Worm (Caenorhabditis elegans): ENCODE data around the gene R148.3.

Gene R148.3

DNA sequence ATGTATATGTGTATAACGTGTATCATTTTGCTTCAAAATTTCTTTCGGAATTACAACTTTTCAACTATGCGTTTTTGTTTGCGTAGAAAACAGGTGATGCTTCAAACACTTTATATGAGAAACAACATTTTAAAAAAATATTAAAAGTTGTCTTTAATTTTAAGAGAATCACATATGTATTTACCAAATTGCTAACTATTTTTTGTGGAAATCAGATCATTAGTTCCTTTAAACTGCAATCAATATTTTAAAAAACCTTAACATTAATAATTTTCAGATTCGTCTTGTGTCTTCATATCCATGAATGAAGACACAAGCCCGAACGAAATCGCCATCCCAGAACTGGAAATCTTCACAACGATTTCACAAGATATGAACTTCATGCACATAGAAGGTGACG is 22.3 kb upstream of the R148.3 start, which contains the start of gene C44B11.6:
C44B11.6 (plus strand) TSS at position 301 of the 400 bp plus-strand sequence.
- TF ChIP-seq med-1 (GFP tag; optimal IDR thresholded peaks at IDR 0.05; ENCODE audit: insufficient read depth) (no peak), klf-2 (GFP tag; conservative IDR thresholded peaks at IDR 0.05) (no peak), T22C8.4 (GFP tag; IDR thresholded peaks at IDR 0.05) (no peak), cog-1 (tag; optimal IDR thresholded peaks at IDR 0.05) (no peak)

DNA sequence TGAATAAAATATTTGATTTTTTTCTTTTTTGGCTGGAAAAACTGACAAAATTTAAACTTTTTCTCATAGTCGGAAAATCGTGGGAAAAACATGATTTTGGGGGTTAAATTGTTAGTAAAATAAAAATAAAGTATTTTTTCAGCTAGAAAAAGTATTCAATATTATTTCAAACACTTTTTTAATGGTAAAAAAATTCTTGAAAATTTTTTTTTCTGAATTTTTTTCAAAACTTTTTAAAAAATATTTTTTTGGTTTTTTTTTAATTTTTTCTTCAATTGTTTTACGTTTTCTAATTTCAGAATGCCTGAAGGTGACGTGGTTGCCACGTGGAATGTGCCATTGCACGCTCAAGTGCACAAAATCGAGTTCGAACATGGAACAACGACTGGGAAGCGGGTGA is 20.2 kb upstream of the R148.3 start, which contains the start of gene C44B11.1:
C44B11.1 (plus strand) TSS at position 301 of the 400 bp plus-strand sequence.
- TF ChIP-seq cog-1 (tag; optimal IDR thresholded peaks at IDR 0.05) (no peak), klf-2 (GFP tag; conservative IDR thresholded peaks at IDR 0.05) (no peak), med-1 (GFP tag; optimal IDR thresholded peaks at IDR 0.05; ENCODE audit: insufficient read depth) (no peak), flt-1 (GFP tag; IDR thresholded peaks at IDR 0.05) (no peak), tab-1 (GFP tag; IDR thresholded peaks at IDR 0.05) (no peak), ztf-23 (GFP tag; IDR thresholded peaks at IDR 0.05) (no peak), ztf-29 (GFP tag; IDR thresholded peaks at IDR 0.05) (no peak), T22C8.4 (GFP tag; IDR thresholded peaks at IDR 0.05) (no peak), ref-1 (GFP tag; conservative IDR thresholded peaks at IDR 0.05) (no peak)

DNA sequence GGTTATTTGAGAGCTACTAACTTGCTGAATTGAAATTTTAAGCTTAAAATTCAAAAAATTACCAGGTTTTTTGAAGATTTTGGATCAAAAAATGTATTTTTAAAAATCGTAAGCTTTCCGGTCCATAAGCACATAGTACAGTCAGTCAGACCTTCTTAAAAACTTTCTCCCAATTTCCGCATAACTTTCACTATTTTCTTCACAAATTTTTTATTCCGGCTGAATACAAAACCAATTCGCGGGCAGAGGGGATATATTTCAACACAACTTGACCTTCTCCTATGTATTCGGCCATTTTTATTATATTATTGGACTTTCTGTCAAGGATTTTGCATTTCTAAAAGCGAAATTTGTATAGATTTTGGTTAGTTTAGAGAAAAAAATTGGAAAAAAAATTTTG is 14.6 kb upstream of the R148.3 start:
- TF ChIP-seq ztf-23 (GFP tag; IDR thresholded peaks at IDR 0.05): no peak
- TF ChIP-seq ztf-29 (GFP tag; IDR thresholded peaks at IDR 0.05): no peak
- TF ChIP-seq tab-1 (GFP tag; IDR thresholded peaks at IDR 0.05): no peak
- TF ChIP-seq T22C8.4 (GFP tag; IDR thresholded peaks at IDR 0.05): no peak
- TF ChIP-seq cog-1 (tag; optimal IDR thresholded peaks at IDR 0.05): no peak
- no peak for TF ChIP-seq med-1 (GFP tag; optimal IDR thresholded peaks at IDR 0.05; ENCODE audit: insufficient read depth)
- no peak for TF ChIP-seq flt-1 (GFP tag; IDR thresholded peaks at IDR 0.05)
- no peak for TF ChIP-seq ref-1 (GFP tag; conservative IDR thresholded peaks at IDR 0.05)

DNA sequence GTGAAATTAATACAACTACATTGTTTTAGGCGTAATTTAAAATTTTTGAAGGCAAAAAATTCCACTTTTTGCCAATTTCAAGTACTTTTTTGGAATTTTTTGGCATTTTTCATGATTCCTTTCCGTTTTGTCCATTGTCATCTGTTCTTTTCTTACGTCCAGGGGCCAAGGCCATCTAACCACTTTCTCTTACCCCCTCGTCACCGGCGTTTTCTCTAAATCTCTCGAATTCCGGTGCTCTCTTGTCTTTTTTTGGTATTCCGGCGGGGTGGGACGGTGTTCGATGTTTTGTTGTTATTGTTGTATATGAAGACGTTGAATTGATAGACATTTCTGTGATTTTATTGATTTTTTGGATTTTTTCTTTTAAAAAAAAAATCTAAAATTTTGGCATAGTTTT is 13.5 kb upstream of the R148.3 start:
- TF ChIP-seq ztf-23 (GFP tag; IDR thresholded peaks at IDR 0.05) (no peak), flt-1 (GFP tag; IDR thresholded peaks at IDR 0.05) (no peak), ztf-29 (GFP tag; IDR thresholded peaks at IDR 0.05) (no peak), ref-1 (GFP tag; conservative IDR thresholded peaks at IDR 0.05) (no peak), med-1 (GFP tag; optimal IDR thresholded peaks at IDR 0.05; ENCODE audit: insufficient read depth) (no peak), klf-2 (GFP tag; conservative IDR thresholded peaks at IDR 0.05) (no peak), T22C8.4 (GFP tag; IDR thresholded peaks at IDR 0.05) (no peak), cog-1 (tag; optimal IDR thresholded peaks at IDR 0.05) (no peak)

DNA sequence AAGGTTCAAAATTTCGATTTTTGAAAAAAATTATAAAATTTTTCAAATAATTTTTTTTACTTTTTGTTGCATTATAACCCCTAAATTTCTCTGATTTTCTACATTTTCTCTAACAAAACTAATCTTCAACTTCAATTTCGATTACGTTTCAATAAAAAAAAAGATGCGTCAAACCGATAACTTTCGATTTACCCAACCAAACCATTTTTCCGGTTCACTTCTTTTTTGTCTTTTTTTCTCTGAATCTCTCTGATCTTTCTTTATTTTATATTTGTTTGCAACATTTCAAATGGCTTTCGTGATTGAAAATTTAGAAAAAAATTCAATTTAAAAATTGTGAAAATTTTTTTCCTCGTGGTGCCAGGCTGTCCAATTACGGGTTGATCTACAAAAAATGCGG is 11.7 kb upstream of the R148.3 start:
- TF ChIP-seq ref-1 (GFP tag; conservative IDR thresholded peaks at IDR 0.05) (no peak), klf-2 (GFP tag; conservative IDR thresholded peaks at IDR 0.05) (no peak), flt-1 (GFP tag; IDR thresholded peaks at IDR 0.05) (no peak), T22C8.4 (GFP tag; IDR thresholded peaks at IDR 0.05) (no peak)

DNA sequence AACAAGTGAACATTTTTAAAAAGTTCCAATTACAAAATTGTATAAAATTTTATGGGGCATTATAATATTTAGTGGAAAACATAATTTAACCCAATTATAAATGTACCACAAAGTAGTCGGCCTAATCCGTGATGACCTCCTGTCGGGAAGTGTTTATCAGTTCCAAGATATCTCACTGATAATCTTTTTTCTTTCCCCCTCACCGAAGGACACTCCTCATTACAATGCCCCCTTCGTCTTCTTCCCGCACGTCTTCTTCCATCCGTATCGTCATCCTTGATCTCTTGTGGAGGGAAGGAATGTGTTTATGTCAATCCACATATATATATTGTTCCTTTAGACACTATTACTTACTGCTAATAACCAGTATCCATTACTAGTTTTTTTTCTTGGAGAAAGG is 9.8 kb upstream of the R148.3 start, which contains the start of gene R148.5:
R148.5 (plus strand) TSS at position 331 of the 400 bp plus-strand sequence.
- TF ChIP-seq tab-1 (GFP tag; IDR thresholded peaks at IDR 0.05) (no peak), cog-1 (tag; optimal IDR thresholded peaks at IDR 0.05) (no peak), ztf-29 (GFP tag; IDR thresholded peaks at IDR 0.05) (no peak), ref-1 (GFP tag; conservative IDR thresholded peaks at IDR 0.05) (no peak), T22C8.4 (GFP tag; IDR thresholded peaks at IDR 0.05) (no peak), klf-2 (GFP tag; conservative IDR thresholded peaks at IDR 0.05) (no peak)

DNA sequence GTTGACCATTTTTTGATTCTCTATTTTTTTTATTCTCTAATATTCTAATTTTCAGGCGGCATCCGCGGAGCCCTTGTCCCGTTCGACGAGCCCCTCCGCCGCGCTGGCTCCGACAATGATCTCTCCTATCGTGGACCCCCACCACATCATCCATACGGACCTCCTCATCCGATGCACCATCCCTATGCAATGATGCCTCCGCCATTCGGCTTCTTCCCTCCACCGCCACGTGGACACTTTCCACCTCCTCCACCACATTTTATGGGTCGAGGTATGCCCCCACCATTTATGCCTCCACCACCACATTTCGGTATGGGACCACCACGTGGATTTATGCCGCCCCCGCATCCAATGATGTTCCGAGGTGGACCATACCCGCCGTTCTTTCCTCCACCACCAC is 5.9 kb upstream of the R148.3 start:
- TF ChIP-seq ztf-29 (GFP tag; IDR thresholded peaks at IDR 0.05) (no peak), ztf-23 (GFP tag; IDR thresholded peaks at IDR 0.05) (no peak), flt-1 (GFP tag; IDR thresholded peaks at IDR 0.05) (no peak), tab-1 (GFP tag; IDR thresholded peaks at IDR 0.05) (no peak), med-1 (GFP tag; optimal IDR thresholded peaks at IDR 0.05; ENCODE audit: insufficient read depth) (no peak), klf-2 (GFP tag; conservative IDR thresholded peaks at IDR 0.05) (no peak)

DNA sequence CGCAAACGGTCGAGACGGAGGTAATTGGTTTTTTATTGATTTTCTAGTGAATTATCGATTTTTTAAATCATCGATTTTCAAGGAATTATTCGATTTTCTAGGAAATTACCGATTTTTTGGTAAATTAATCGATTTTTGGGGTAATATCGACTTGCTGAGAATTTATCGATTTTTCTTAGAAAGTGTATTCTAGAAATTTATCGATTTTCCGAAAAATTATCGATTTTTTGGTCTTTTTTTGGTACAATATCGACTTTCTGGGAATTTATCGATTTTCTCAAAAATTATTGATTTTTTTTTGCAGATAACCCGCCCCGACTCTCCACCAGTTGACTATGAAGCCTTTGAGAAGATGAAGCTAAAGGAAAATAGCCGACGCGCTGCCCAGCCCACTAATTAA is 4.6 kb upstream of the R148.3 start:
- no peak for TF ChIP-seq flt-1 (GFP tag; IDR thresholded peaks at IDR 0.05)
- peak; percentile 91 for TF ChIP-seq T22C8.4 (GFP tag; IDR thresholded peaks at IDR 0.05)

DNA sequence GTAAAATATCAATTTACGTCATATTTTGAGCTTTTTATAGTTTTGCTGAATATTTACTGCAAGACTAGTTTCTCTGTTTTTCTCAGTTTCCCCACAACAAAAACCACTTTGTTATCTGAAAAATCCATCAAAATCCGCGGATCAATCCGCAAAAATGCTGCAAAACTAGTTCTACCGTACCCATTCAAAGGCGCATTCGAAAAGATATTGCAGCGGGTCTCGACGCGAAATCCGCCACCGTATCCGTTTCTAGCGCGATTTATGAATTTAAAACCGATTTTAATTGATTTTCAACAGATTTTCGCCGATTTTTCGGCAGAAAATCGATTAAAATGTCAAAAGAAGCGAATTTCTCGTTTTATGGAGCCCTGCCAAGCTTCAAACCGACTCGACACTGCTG is 3.7 kb upstream of the R148.3 start, which contains the start of gene R148.4:
R148.4 (plus strand) TSS at position 211 of the 400 bp plus-strand sequence.
- no peak for TF ChIP-seq ref-1 (GFP tag; conservative IDR thresholded peaks at IDR 0.05)
- no peak for TF ChIP-seq T22C8.4 (GFP tag; IDR thresholded peaks at IDR 0.05)
- TF ChIP-seq tab-1 (GFP tag; IDR thresholded peaks at IDR 0.05): no peak
- TF ChIP-seq cog-1 (tag; optimal IDR thresholded peaks at IDR 0.05): no peak
- no peak for TF ChIP-seq klf-2 (GFP tag; conservative IDR thresholded peaks at IDR 0.05)
- TF ChIP-seq ztf-23 (GFP tag; IDR thresholded peaks at IDR 0.05): no peak
- no peak for TF ChIP-seq ztf-29 (GFP tag; IDR thresholded peaks at IDR 0.05)
- no peak for TF ChIP-seq flt-1 (GFP tag; IDR thresholded peaks at IDR 0.05)
- no peak for TF ChIP-seq med-1 (GFP tag; optimal IDR thresholded peaks at IDR 0.05; ENCODE audit: insufficient read depth)

DNA sequence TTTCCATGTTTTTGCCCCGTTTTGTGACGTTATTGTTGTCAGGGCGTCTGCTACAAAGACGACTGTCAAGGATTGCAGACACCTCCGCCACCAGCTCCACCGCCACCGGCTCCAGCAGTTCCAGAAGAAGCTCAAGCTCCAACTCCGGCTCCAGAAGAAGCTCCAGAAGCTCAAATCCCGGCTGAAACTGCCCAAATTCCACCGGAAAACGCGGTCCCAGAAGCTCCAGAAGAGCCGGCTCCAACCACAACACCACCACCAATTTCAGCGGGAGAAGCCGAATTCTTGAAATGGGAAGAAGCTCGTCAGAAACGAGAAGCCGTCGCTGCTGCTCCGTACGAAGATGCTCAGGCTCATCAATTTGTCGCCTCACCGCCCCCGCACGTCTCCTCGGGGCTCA is 1.6 kb downstream of the R148.3 start:
- TF ChIP-seq ztf-29 (GFP tag; IDR thresholded peaks at IDR 0.05): no peak
- TF ChIP-seq tab-1 (GFP tag; IDR thresholded peaks at IDR 0.05): no peak
- no peak for TF ChIP-seq cog-1 (tag; optimal IDR thresholded peaks at IDR 0.05)
- no peak for TF ChIP-seq T22C8.4 (GFP tag; IDR thresholded peaks at IDR 0.05)
- TF ChIP-seq flt-1 (GFP tag; IDR thresholded peaks at IDR 0.05): no peak
- no peak for TF ChIP-seq ref-1 (GFP tag; conservative IDR thresholded peaks at IDR 0.05)
- no peak for TF ChIP-seq ztf-23 (GFP tag; IDR thresholded peaks at IDR 0.05)
- TF ChIP-seq med-1 (GFP tag; optimal IDR thresholded peaks at IDR 0.05; ENCODE audit: insufficient read depth): no peak
- TF ChIP-seq klf-2 (GFP tag; conservative IDR thresholded peaks at IDR 0.05): no peak

DNA sequence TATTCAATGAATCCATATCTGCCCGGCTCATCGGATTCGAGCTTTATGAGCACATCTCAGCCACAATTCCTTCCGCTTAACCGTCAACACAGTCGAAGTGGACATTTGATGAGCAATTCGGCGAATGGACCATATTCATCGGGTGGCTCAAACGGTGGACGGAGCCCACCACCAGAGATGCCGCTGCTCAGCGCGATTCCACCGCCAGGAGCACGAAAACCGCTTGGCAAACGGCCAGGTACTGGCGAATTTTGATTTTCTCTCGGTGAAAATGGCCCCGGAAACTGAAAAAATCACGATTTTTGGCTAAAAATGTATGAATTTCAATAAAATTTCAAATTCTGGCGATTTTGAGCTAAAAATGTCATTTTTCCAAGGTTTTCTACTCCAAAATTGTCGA is 4.7 kb downstream of the R148.3 start:
- TF ChIP-seq T22C8.4 (GFP tag; IDR thresholded peaks at IDR 0.05): no peak
- TF ChIP-seq med-1 (GFP tag; optimal IDR thresholded peaks at IDR 0.05; ENCODE audit: insufficient read depth): no peak
- no peak for TF ChIP-seq flt-1 (GFP tag; IDR thresholded peaks at IDR 0.05)
- no peak for TF ChIP-seq ref-1 (GFP tag; conservative IDR thresholded peaks at IDR 0.05)
- no peak for TF ChIP-seq ztf-23 (GFP tag; IDR thresholded peaks at IDR 0.05)
- no peak for TF ChIP-seq tab-1 (GFP tag; IDR thresholded peaks at IDR 0.05)
- no peak for TF ChIP-seq klf-2 (GFP tag; conservative IDR thresholded peaks at IDR 0.05)
- TF ChIP-seq ztf-29 (GFP tag; IDR thresholded peaks at IDR 0.05): no peak
- no peak for TF ChIP-seq cog-1 (tag; optimal IDR thresholded peaks at IDR 0.05)
